Worm (Caenorhabditis elegans): ENCODE results near the gene cnp-3.

The cnp-3 gene

DNA sequence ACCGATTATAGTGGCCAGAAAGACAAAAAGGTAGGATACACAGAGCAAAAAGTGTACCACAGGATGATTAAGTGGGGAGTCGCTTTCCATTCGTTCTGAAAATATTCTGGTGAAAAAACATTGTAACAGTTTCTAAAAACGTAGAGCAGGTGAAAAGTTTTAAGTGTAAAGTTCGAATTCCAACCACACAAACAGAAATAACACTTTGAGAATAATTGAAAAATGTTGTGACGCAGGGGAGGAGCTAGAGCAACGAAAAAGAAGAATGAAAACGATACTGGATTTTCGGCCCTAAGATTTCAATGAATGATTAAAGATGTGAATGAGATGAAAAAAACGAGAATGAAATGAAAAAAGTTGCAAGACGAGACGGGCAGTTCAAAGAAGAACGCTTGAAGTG is 20.0 kb upstream of the cnp-3 start, which contains the start of gene npr-21:
npr-21 (minus strand) TSS at position 101 of the 400 bp plus-strand sequence.
- TF ChIP-seq cebp-2 (GFP tag; IDR thresholded peaks at IDR 0.05): no peak

DNA sequence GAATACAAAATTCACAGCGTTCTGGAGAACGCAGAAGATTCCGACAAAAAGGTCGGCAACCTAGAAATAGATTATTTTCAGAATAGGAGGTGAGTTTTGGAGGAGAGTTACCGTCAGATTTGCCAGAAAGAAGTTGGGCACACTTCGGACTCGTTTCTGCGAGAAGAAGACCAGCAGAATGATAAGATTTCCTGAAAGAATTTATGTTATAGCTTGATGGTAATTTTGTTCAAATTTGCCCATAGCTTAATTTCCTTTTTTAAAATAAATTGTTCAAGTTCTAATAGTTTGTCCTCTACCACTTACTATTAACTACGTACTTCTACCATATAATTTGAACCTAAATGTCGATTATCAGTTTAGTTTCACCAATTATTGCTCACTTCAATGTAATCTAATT is 19.2 kb upstream of the cnp-3 start:
- TF ChIP-seq ceh-79 (tag; optimal IDR thresholded peaks at IDR 0.05) (no peak), ztf-28 (GFP tag; IDR thresholded peaks at IDR 0.05) (no peak), ceh-91 (GFP tag; IDR thresholded peaks at IDR 0.05) (no peak), ztf-18 (tag; optimal IDR thresholded peaks at IDR 0.05) (no peak)

DNA sequence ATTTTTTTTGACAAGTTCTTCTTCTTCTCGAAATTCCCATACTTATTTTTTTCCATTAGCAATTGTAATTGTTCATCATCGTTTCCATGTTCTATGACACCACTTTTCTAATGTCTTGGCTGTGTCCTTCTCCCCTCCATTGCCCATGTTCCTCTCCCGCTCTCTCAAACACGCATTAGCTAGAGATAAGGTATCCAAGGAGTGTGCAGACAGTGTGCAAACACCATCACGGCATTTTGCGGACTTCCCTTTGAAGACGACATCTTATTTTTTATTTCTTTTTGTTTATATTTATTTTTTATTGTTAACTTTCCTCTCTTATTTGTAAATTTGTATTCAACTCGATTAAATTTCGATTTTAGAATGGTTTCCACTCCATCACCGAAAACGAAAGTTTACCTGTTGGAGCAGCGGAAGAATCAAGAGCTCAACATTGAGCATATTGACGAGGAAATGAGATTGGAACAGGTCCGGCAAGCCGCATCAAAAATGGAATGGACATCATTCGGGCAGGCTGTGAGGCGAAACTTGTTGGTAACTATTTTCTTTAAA is 13.3 kb upstream of the cnp-3 start, which contains the start of gene mdt-1.2:
mdt-1.2 (plus strand) TSS at position 363 of the 552 bp plus-strand sequence.
- no peak for TF ChIP-seq nfya-1 (tag; optimal IDR thresholded peaks at IDR 0.05; ENCODE audit: borderline replicate concordance, insufficient read depth)
- TF ChIP-seq K12H6.12 (tag; optimal IDR thresholded peaks at IDR 0.05): no peak
- TF ChIP-seq ztf-18 (tag; optimal IDR thresholded peaks at IDR 0.05): no peak
- no peak for TF ChIP-seq nhr-179 (tag; optimal IDR thresholded peaks at IDR 0.05)
- no peak for TF ChIP-seq chd-7 (tag; optimal IDR thresholded peaks at IDR 0.05)
- no peak for TF ChIP-seq repo-1 (tag; optimal IDR thresholded peaks at IDR 0.05)
- no peak for TF ChIP-seq dpff-1 (tag; optimal IDR thresholded peaks at IDR 0.05)
- TF ChIP-seq ceh-79 (tag; optimal IDR thresholded peaks at IDR 0.05): no peak
- TF ChIP-seq madf-6 (GFP tag; IDR thresholded peaks at IDR 0.05): no peak
- TF ChIP-seq hsf-1 (GFP tag; IDR thresholded peaks at IDR 0.05): no peak
- TF ChIP-seq sdz-38 (tag; optimal IDR thresholded peaks at IDR 0.05): no peak
- peak; percentile 91 for TF ChIP-seq hmg-1.2 (GFP tag; IDR thresholded peaks at IDR 0.05)
- no peak for TF ChIP-seq attf-6 (GFP tag; IDR thresholded peaks at IDR 0.05)
- TF ChIP-seq ZK185.1 (tag; optimal IDR thresholded peaks at IDR 0.05; ENCODE audit: poor library complexity, severe bottlenecking): peak; percentile 60
- peak in 1 of 3 experiments; percentile 54 for TF ChIP-seq lin-35 (GFP tag; optimal IDR thresholded peaks at IDR 0.05)
- no peak for TF ChIP-seq ama-1 (optimal IDR thresholded peaks at IDR 0.05)
- no peak for TF ChIP-seq ama-1 (GFP tag; optimal IDR thresholded peaks at IDR 0.05)
- TF ChIP-seq unc-130 (GFP tag; optimal IDR thresholded peaks at IDR 0.05): no peak
- no peak for TF ChIP-seq Y56A3A.18 (GFP tag; IDR thresholded peaks at IDR 0.05)
- 0 out of 2 replicates have a peak, but pooled peaks have one; percentile 37 for TF ChIP-seq rcor-1 (GFP tag; IDR thresholded peaks at IDR 0.05)
- TF ChIP-seq mxl-1 (tag; optimal IDR thresholded peaks at IDR 0.05): no peak
- no peak for TF ChIP-seq xnd-1 (tag; optimal IDR thresholded peaks at IDR 0.05)
- TF ChIP-seq sptf-2 (GFP tag; optimal IDR thresholded peaks at IDR 0.05): no peak
- no peak for TF ChIP-seq F52B5.7 (tag; optimal IDR thresholded peaks at IDR 0.05)
- no peak for TF ChIP-seq Y53G8AR.9 (GFP tag; conservative IDR thresholded peaks at IDR 0.05)
- no peak for TF ChIP-seq nhr-120 (GFP tag; IDR thresholded peaks at IDR 0.05)
- peak; percentile 74 for TF ChIP-seq lin-40 (tag; optimal IDR thresholded peaks at IDR 0.05)
- no peak for TF ChIP-seq atf-7 (tag; optimal IDR thresholded peaks at IDR 0.05)
- TF ChIP-seq let-607 (tag; optimal IDR thresholded peaks at IDR 0.05): peak in 1 of 2 experiments; percentile 45
- no peak for TF ChIP-seq rpc-1 (optimal IDR thresholded peaks at IDR 0.05)
- no peak for TF ChIP-seq rpc-1 (tag; optimal IDR thresholded peaks at IDR 0.05)
- no peak for TF ChIP-seq dpl-1 (GFP tag; optimal IDR thresholded peaks at IDR 0.05)
- no peak for TF ChIP-seq tlf-1 (GFP tag; optimal IDR thresholded peaks at IDR 0.05)
- no peak for TF ChIP-seq sea-2 (GFP tag; IDR thresholded peaks at IDR 0.05)
- 0 out of 2 replicates have a peak, but pooled peaks have one; percentile 25 for TF ChIP-seq ekl-4 (GFP tag; IDR thresholded peaks at IDR 0.05)
- TF ChIP-seq cebp-1 (GFP tag; IDR thresholded peaks at IDR 0.05): no peak
- no peak for TF ChIP-seq cebp-1 (tag; optimal IDR thresholded peaks at IDR 0.05)
- no peak for TF ChIP-seq B0019.2 (GFP tag; conservative IDR thresholded peaks at IDR 0.05)
- peak; percentile 19; the same call in 1 of the 2 replicates for TF ChIP-seq pbrm-1 (GFP tag; IDR thresholded peaks at IDR 0.05)
- no peak for TF ChIP-seq snpc-1.3 (tag; optimal IDR thresholded peaks at IDR 0.05; ENCODE audit: insufficient read depth)
- no peak for TF ChIP-seq rec-8 (tag; optimal IDR thresholded peaks at IDR 0.05)
- 0 out of 2 replicates have a peak, but pooled peaks have one; percentile 27 for TF ChIP-seq lin-26 (GFP tag; IDR thresholded peaks at IDR 0.05)

Data from whole organism, young adult.